Worm (Caenorhabditis elegans): Measurements from ENCODE around the gene cyp-35D1.
A peak's percentile ranks its signal among the peaks of the same experiment; 100 is the strongest.

The cyp-35D1 gene

DNA sequence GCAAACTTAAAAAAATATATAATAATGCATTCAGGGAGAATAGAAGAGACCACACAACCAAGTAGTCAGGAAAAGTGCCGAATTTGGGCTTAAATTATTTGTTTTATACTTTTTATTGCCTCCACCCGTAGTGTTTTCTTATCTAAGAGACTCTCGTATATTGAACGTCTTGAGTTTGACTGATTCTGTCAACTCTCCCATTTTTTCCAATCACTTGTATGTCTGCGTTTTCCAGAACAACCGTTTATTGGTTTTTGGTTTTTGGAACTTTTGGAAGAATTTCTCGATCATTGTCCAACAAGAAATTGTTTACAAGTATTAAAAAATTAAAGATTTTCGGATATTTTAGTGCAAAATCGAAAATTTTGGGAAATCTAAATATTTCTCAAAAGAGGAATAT lies 25.4 kb upstream of the cyp-35D1 start (continued):
- TF ChIP-seq ZK546.5 (tag; optimal IDR thresholded peaks at IDR 0.05) (no peak), dmd-9 (GFP tag; IDR thresholded peaks at IDR 0.05) (no peak), lin-39 (tag; optimal IDR thresholded peaks at IDR 0.05) (no peak), daf-8 (GFP tag; IDR thresholded peaks at IDR 0.05) (no peak), hmg-1.1 (GFP tag; IDR thresholded peaks at IDR 0.05) (no peak), Y48G9A.11 (GFP tag; IDR thresholded peaks at IDR 0.05) (no peak), nhr-28 (tag; optimal IDR thresholded peaks at IDR 0.05) (peak; percentile 42), R02D3.7 (tag; optimal IDR thresholded peaks at IDR 0.05) (no peak), nhr-237 (tag; optimal IDR thresholded peaks at IDR 0.05) (no peak), D1046.2 (GFP tag; IDR thresholded peaks at IDR 0.05) (no peak), nhr-25 (tag; optimal IDR thresholded peaks at IDR 0.05; ENCODE audit: borderline replicate concordance, insufficient read depth) (no peak), lin-13 (GFP tag; optimal IDR thresholded peaks at IDR 0.05) (no peak), lsy-2 (tag; optimal IDR thresholded peaks at IDR 0.05) (no peak), nhr-6 (tag; optimal IDR thresholded peaks at IDR 0.05) (no peak), F49E8.2 (tag; optimal IDR thresholded peaks at IDR 0.05; ENCODE audit: borderline replicate concordance) (no peak), saeg-2 (GFP tag; IDR thresholded peaks at IDR 0.05) (no peak), lin-15B (tag; optimal IDR thresholded peaks at IDR 0.05) (no peak), vab-7 (GFP tag; IDR thresholded peaks at IDR 0.05) (no peak), lin-29 (GFP tag; IDR thresholded peaks at IDR 0.05) (no peak), ctbp-1 (GFP tag; IDR thresholded peaks at IDR 0.05) (no peak), egl-43 (GFP tag; IDR thresholded peaks at IDR 0.05) (no peak), daf-16 (GFP tag; optimal IDR thresholded peaks at IDR 0.05) (no peak), daf-16 (tag; optimal IDR thresholded peaks at IDR 0.05) (peak; percentile 69), lir-3 (tag; optimal IDR thresholded peaks at IDR 0.05) (no peak), zip-11 (GFP tag; IDR thresholded peaks at IDR 0.05) (no peak), egl-27 (tag; optimal IDR thresholded peaks at IDR 0.05) (no peak), dmd-6 (GFP tag; IDR thresholded peaks at IDR 0.05) (peak; percentile 76), mes-2 (tag; optimal IDR thresholded peaks at IDR 0.05; ENCODE audit: poor library complexity, severe bottlenecking) (no peak), unc-39 (tag; optimal IDR thresholded peaks at IDR 0.05) (no peak), daf-12 (tag; optimal IDR thresholded peaks at IDR 0.05) (no peak), sdz-12 (GFP tag; optimal IDR thresholded peaks at IDR 0.05) (no peak), dve-1 (tag; optimal IDR thresholded peaks at IDR 0.05; ENCODE audit: insufficient read depth) (peak; percentile 74), gei-8 (GFP tag; optimal IDR thresholded peaks at IDR 0.05) (no peak), dmd-8 (GFP tag; IDR thresholded peaks at IDR 0.05) (no peak), unc-62 (GFP tag; optimal IDR thresholded peaks at IDR 0.05 in 1 of 2) (no peak), unc-62 (tag; optimal IDR thresholded peaks at IDR 0.05) (no peak), duxl-1 (tag; optimal IDR thresholded peaks at IDR 0.05; ENCODE audit: poor library complexity) (no peak), hlh-11 (tag; optimal IDR thresholded peaks at IDR 0.05) (peak; percentile 51), skn-1 (tag; optimal IDR thresholded peaks at IDR 0.05) (no peak)

DNA sequence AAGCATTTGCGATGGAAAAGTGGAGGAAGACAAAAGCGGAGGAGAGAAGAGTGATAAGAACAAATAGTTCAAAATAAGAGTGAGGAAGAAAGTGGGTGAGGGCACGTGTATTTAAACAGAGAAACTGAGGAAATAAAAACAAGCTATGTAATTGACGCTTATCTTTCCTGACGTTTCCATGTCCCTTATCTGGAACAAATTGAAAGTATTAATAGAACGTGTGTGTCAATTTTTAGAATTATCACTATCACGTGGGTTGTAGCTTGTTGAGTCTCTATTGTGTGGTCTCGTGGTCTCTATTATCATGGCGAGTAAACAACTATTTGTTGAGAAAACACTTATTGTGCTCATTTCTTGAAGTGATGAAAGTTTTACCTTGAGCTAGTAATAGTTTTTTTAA lies 23.2 kb upstream of the cyp-35D1 start, which contains the start of gene T10C6.15:
TSS of gene T10C6.15 (minus strand) at position 104 of the 400 bp plus-strand sequence.
- TF ChIP-seq gei-8 (GFP tag; optimal IDR thresholded peaks at IDR 0.05) (no peak), zfp-2 (tag; optimal IDR thresholded peaks at IDR 0.05) (no peak), mdt-29 (GFP tag; IDR thresholded peaks at IDR 0.05) (no peak), php-3 (GFP tag; IDR thresholded peaks at IDR 0.05) (peak; percentile 74), F37D6.2 (tag; optimal IDR thresholded peaks at IDR 0.05) (no peak), zip-2 (tag; optimal IDR thresholded peaks at IDR 0.05) (no peak), vab-7 (GFP tag; IDR thresholded peaks at IDR 0.05) (no peak), nhr-102 (tag; optimal IDR thresholded peaks at IDR 0.05) (peak; percentile 89), nhr-10 (tag; optimal IDR thresholded peaks at IDR 0.05) (peak; percentile 46), daf-16 (GFP tag; optimal IDR thresholded peaks at IDR 0.05) (peak in 1 of 2 experiments; percentile 91), daf-16 (tag; optimal IDR thresholded peaks at IDR 0.05) (peak; percentile 100), ZK546.5 (tag; optimal IDR thresholded peaks at IDR 0.05) (no peak), ctbp-1 (GFP tag; IDR thresholded peaks at IDR 0.05) (no peak), lin-29 (GFP tag; IDR thresholded peaks at IDR 0.05) (no peak), zag-1 (tag; optimal IDR thresholded peaks at IDR 0.05) (no peak), T26A8.4 (GFP tag; IDR thresholded peaks at IDR 0.05) (no peak), unc-39 (tag; optimal IDR thresholded peaks at IDR 0.05) (no peak), nhr-41 (GFP tag; IDR thresholded peaks at IDR 0.05) (no peak), ceh-44 (GFP tag; IDR thresholded peaks at IDR 0.05) (no peak), egl-43 (GFP tag; IDR thresholded peaks at IDR 0.05) (no peak), mxl-3 (GFP tag; optimal IDR thresholded peaks at IDR 0.05) (peak; percentile 18), Y5F2A.4 (GFP tag; optimal IDR thresholded peaks at IDR 0.05) (no peak), tag-97 (GFP tag; IDR thresholded peaks at IDR 0.05) (no peak)
